Fruit fly (Drosophila melanogaster): Measurements from ENCODE around the gene Setx.

- TF ChIP-seq OdsH (GFP tag; optimal IDR thresholded peaks at IDR 0.05) (no peak), pan (optimal IDR thresholded peaks at IDR 0.05) (no peak), N (GFP tag; optimal IDR thresholded peaks at IDR 0.05) (no peak), h (GFP tag; optimal IDR thresholded peaks at IDR 0.05) (no peak), rgr (GFP tag; optimal IDR thresholded peaks at IDR 0.05) (no peak), Myc (optimal IDR thresholded peaks at IDR 0.05) (no peak), br (GFP tag; optimal IDR thresholded peaks at IDR 0.05) (no peak), Abd-B (GFP tag; optimal IDR thresholded peaks at IDR 0.05) (no peak), tai (GFP tag; optimal IDR thresholded peaks at IDR 0.05) (no peak), fru (GFP tag; optimal IDR thresholded peaks at IDR 0.05) (no peak), Hr78 (GFP tag; optimal IDR thresholded peaks at IDR 0.05) (no peak), psq (GFP tag; optimal IDR thresholded peaks at IDR 0.05) (no peak)
Observed at dm6 chr3L:8151727-8152199, 14.5 kb upstream of the Setx start, which contains the start of gene CG13676.
